Worm (Caenorhabditis elegans) whole organism, young adult: ENCODE measurements around the gene srg-65.
A peak's percentile ranks its signal among the peaks of the same experiment; 100 is the strongest.

Experiments
- F10E7.11 ChIP-seq: sonication (generic microtip); optimal IDR thresholded peaks from 2 replicates; lab custom pipeline; 2017; ENCODE audit warnings: mild to moderate bottlenecking, missing genetic modification characterization, moderate library complexity, missing compliant biosample characterization
- F37B4.10 ChIP-seq: fragments of 200-800 bp; sonication (Bioruptor generic); IDR thresholded peaks from 2 replicates; pipeline ENCODE4 v1.3.6; 2022; ENCODE audit warnings: missing genetic modification characterization, missing compliant biosample characterization
- F57A8.1 ChIP-seq: fragments of 200-800 bp; sonication (Bioruptor generic); optimal IDR thresholded peaks from 2 replicates; lab custom pipeline; 2018; ENCODE audit warnings: mild to moderate bottlenecking, missing genetic modification characterization, moderate library complexity, missing compliant biosample characterization
- K12H6.12 ChIP-seq: fragments of 200-800 bp; sonication (Bioruptor generic); optimal IDR thresholded peaks from 2 replicates; lab custom pipeline; 2018; ENCODE audit warnings: mild to moderate bottlenecking, missing genetic modification characterization, missing compliant biosample characterization
- Y53G8AR.9 ChIP-seq: fragments of 200-800 bp; sonication (Bioruptor generic); conservative IDR thresholded peaks from 2 replicates; pipeline ENCODE4 v1.3.6; 2022; ENCODE audit warnings: missing genetic modification reagents, missing genetic modification characterization, missing compliant biosample characterization
- ZK185.1 ChIP-seq: sonication (generic microtip); optimal IDR thresholded peaks from 2 replicates; lab custom pipeline; 2016; ENCODE audit warnings: mild to moderate bottlenecking, missing genetic modification characterization, missing compliant biosample characterization; ENCODE audit not compliant: poor library complexity, severe bottlenecking
- ama-1 ChIP-seq, 3 experiments: fragments of 150-350 bp in 1 of 3; sonication (generic microtip) in 2 of 3; optimal IDR thresholded peaks; 2 replicates each; lab custom pipeline; 2014 to 2018; ENCODE audit warnings: missing biosample characterization in 2 of 3, missing genetic modification characterization in 2 of 3, missing genetic modification reagents in 2 of 3
- aptf-2 ChIP-seq: fragments of 200-800 bp; sonication (Bioruptor generic); conservative IDR thresholded peaks from 2 replicates; pipeline ENCODE4 v1.3.6; 2022; ENCODE audit warnings: missing genetic modification reagents, missing genetic modification characterization, missing compliant biosample characterization
- cebp-2 ChIP-seq: fragments of 200-800 bp; sonication (Bioruptor generic); IDR thresholded peaks from 2 replicates; pipeline ENCODE4 v1.3.6; 2022; ENCODE audit warnings: missing genetic modification characterization, missing compliant biosample characterization
- ceh-79 ChIP-seq: sonication (generic microtip); optimal IDR thresholded peaks from 2 replicates; lab custom pipeline; 2017; ENCODE audit warnings: mild to moderate bottlenecking, missing genetic modification characterization, missing compliant biosample characterization
- efl-1 ChIP-seq: fragments of 150-350 bp; optimal IDR thresholded peaks from 2 replicates; lab custom pipeline; 2014; ENCODE audit warnings: missing biosample characterization, missing genetic modification reagents, missing genetic modification characterization
- ekl-4 ChIP-seq: fragments of 200-800 bp; sonication (Bioruptor generic); IDR thresholded peaks from 2 replicates; pipeline ENCODE4 v1.3.6; 2022; ENCODE audit warnings: missing genetic modification reagents, missing genetic modification characterization, missing compliant biosample characterization
- ets-4 ChIP-seq: fragments of 200-800 bp; sonication (Bioruptor generic); optimal IDR thresholded peaks from 2 replicates; lab custom pipeline; 2018; ENCODE audit warnings: mild to moderate bottlenecking, missing genetic modification characterization, missing compliant biosample characterization
- hsf-1 ChIP-seq: fragments of 200-800 bp; sonication (Bioruptor generic); IDR thresholded peaks from 2 replicates; pipeline ENCODE4 v1.3.6; 2022; ENCODE audit warnings: missing genetic modification reagents, missing genetic modification characterization, missing compliant biosample characterization
- lin-26 ChIP-seq: fragments of 200-800 bp; sonication (Bioruptor generic); IDR thresholded peaks from 2 replicates; pipeline ENCODE4 v1.3.6; 2022; ENCODE audit warnings: missing genetic modification reagents, missing genetic modification characterization, missing compliant biosample characterization
- lin-40 ChIP-seq: sonication (generic microtip); optimal IDR thresholded peaks from 2 replicates; lab custom pipeline; 2016; ENCODE audit warnings: missing genetic modification characterization, mild to moderate bottlenecking, missing compliant biosample characterization, missing genotype, missing genetic modification reagents
- lin-54 ChIP-seq: fragments of 200-800 bp; sonication (Bioruptor generic); optimal IDR thresholded peaks from 2 replicates; lab custom pipeline; 2018; ENCODE audit warnings: mild to moderate bottlenecking, missing genetic modification characterization, missing compliant biosample characterization
- lsl-1 ChIP-seq: fragments of 200-800 bp; sonication (Bioruptor generic); optimal IDR thresholded peaks from 2 replicates; lab custom pipeline; 2018; ENCODE audit warnings: mild to moderate bottlenecking, missing genetic modification characterization, moderate library complexity, missing compliant biosample characterization
- lsy-27 ChIP-seq: sonication (generic microtip); optimal IDR thresholded peaks from 2 replicates; lab custom pipeline; 2017; ENCODE audit warnings: missing genetic modification characterization, mild to moderate bottlenecking, missing compliant biosample characterization, antibody characterized with exemption, missing genotype, borderline replicate concordance; ENCODE audit not compliant: insufficient read depth
- mes-4 ChIP-seq: sonication (generic microtip); optimal IDR thresholded peaks from 2 replicates; lab custom pipeline; 2016; ENCODE audit warnings: missing genotype, missing genetic modification characterization, missing compliant biosample characterization
- nfya-1 ChIP-seq: sonication (generic microtip); optimal IDR thresholded peaks from 2 replicates; lab custom pipeline; 2017; ENCODE audit warnings: antibody characterized with exemption, missing compliant biosample characterization, missing genetic modification characterization, borderline replicate concordance; ENCODE audit not compliant: insufficient read depth
- nhr-120 ChIP-seq: fragments of 200-800 bp; sonication (Bioruptor generic); IDR thresholded peaks from 2 replicates; pipeline ENCODE4 v1.3.6; 2022; ENCODE audit warnings: missing genetic modification characterization, missing compliant biosample characterization
- nhr-80 ChIP-seq: sonication (generic microtip); optimal IDR thresholded peaks from 2 replicates; lab custom pipeline; 2016; ENCODE audit warnings: missing genetic modification characterization, missing compliant biosample characterization
- rcor-1 ChIP-seq: fragments of 200-800 bp; sonication (Bioruptor generic); IDR thresholded peaks from 2 replicates; pipeline ENCODE4 v1.3.6; 2022; ENCODE audit warnings: missing genetic modification reagents, missing genetic modification characterization, missing compliant biosample characterization
- rec-8 ChIP-seq, 2 experiments: sonication (generic microtip); optimal IDR thresholded peaks; 2 replicates each; lab custom pipeline; 2016; ENCODE audit warnings: mild to moderate bottlenecking in 2 of 2, missing genetic modification characterization in 2 of 2, missing genetic modification reagents in 2 of 2, missing genotype in 2 of 2, missing biosample characterization in 1 of 2, missing compliant biosample characterization in 1 of 2, moderate library complexity in 1 of 2
- snpc-1.3 ChIP-seq: sonication (generic microtip); optimal IDR thresholded peaks from 2 replicates; lab custom pipeline; 2017; ENCODE audit warnings: missing genetic modification characterization, mild to moderate bottlenecking, missing compliant biosample characterization, antibody characterized with exemption, moderate library complexity, missing genotype, missing genetic modification reagents; ENCODE audit not compliant: insufficient read depth
- tbp1 ChIP-seq: fragments of 200-800 bp; sonication (Bioruptor generic); optimal IDR thresholded peaks from 2 replicates; lab custom pipeline; 2018; ENCODE audit warnings: mild to moderate bottlenecking, missing genetic modification characterization, missing compliant biosample characterization
- unc-130 ChIP-seq: sonication (generic microtip); optimal IDR thresholded peaks from 2 replicates; lab custom pipeline; 2016; ENCODE audit warnings: missing genetic modification reagents, missing genetic modification characterization, missing compliant biosample characterization
- unc-62 ChIP-seq: fragments of 150-350 bp; optimal IDR thresholded peaks from 2 replicates; lab custom pipeline; 2014; ENCODE audit warnings: missing biosample characterization, missing genetic modification reagents, missing genetic modification characterization
- xnd-1 ChIP-seq: sonication (generic microtip); optimal IDR thresholded peaks from 2 replicates; lab custom pipeline; 2016; ENCODE audit warnings: missing genotype, missing genetic modification reagents, missing genetic modification characterization, missing compliant biosample characterization
- zfh-2 ChIP-seq: fragments of 200-800 bp; sonication (Bioruptor generic); conservative IDR thresholded peaks from 2 replicates; pipeline ENCODE4 v1.3.6; 2022; ENCODE audit warnings: missing genetic modification reagents, missing genetic modification characterization, missing compliant biosample characterization
- zim-3 ChIP-seq: sonication (generic microtip); optimal IDR thresholded peaks from 2 replicates; lab custom pipeline; 2017; ENCODE audit warnings: mild to moderate bottlenecking, missing genetic modification characterization, moderate library complexity, missing compliant biosample characterization
- ztf-18 ChIP-seq: sonication (generic microtip); optimal IDR thresholded peaks from 2 replicates; lab custom pipeline; 2016; ENCODE audit warnings: missing genotype, mild to moderate bottlenecking, missing genetic modification characterization, missing compliant biosample characterization
- ztf-3 ChIP-seq: fragments of 200-800 bp; sonication (Bioruptor generic); optimal IDR thresholded peaks from 2 replicates; lab custom pipeline; 2018; ENCODE audit warnings: mild to moderate bottlenecking, missing genetic modification characterization, missing compliant biosample characterization

Gene srg-65

DNA sequence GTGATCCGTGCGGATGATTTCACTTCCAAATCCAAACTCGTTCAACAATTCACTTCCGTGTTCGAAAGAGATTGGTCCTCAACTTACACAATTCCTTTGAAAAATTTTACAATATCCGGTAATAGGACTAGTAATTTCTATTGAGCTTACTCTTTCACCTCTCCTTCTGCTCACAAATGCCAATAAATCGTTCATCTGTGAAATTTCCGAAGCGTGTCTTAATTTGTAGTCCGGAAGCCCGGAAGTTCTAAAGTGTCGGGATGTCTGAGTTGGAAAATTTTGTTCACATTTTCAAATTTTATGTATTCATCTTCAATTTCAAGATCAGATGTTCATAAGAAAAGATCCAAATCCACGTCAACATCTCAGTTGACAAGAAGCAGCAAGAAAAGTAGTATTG, 8.7 kb upstream of the srg-65 start, which contains the start of gene T05C3.2:
Gene T05C3.2, plus strand, starts transcription at position 301 of the 400 bp plus-strand sequence.
- TF ChIP-seq nhr-80 (no peak), F10E7.11 (tag; lab: Kevin White, UChicago) (no peak), unc-130 (GFP tag; lab: Kevin White, UChicago) (no peak), rcor-1 (GFP tag; lab: Robert Waterston, UW) (no peak), K12H6.12 (tag; lab: Kevin White, UChicago) (no peak), lsy-27 (no peak), cebp-2 (GFP tag; lab: Robert Waterston, UW) (no peak), rec-8 (tag; optimal IDR thresholded peaks at IDR 0.05; lab: Kevin White, UChicago) (no peak), tbp1 (GFP tag; lab: Kevin White, UChicago) (no peak), ZK185.1 (tag; lab: Kevin White, UChicago) (no peak)

DNA sequence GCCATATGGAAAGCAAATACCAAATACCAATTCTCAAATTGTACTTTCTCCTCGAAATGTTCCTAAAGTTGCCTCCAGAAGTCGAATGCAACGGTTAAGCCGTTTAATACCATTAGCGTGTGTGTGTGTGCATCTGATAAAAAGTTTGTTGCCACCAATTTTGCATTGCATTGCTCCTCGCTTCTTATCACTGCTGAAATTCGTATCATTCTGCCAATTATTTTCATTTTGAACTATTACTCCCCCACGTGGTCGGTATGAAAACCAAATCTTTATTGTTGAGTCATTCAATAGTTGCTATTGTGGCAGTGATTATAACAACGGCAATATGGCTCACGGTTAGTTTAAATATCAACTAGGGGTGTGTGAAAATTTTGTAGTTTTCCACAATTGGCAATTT, 5.4 kb upstream of the srg-65 start, which contains the start of gene T05C3.6:
Gene T05C3.6, plus strand, starts transcription at position 241 of the 400 bp plus-strand sequence.
- TF ChIP-seq F37B4.10 (GFP tag; lab: Robert Waterston, UW): no peak
- TF ChIP-seq nhr-80: peak; percentile 88

DNA sequence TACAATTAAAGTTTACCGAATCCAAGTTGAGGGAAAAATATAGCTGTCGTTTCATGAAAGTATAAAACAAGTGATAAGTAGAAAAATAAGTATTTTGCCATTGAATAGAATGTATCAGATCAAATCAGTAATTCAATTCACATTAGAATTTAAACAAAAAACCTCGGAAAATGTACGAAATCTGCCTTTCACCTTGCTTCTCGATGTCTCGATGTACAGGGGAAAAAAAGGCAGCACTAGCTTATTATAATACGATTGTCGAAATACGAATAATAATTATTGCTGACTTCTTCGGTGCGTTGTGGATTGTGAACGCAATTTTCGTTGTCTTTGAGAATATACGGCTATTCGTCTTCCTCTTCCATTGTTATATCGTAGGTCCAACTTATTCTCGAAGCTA, 4.0 kb upstream of the srg-65 start, which contains the start of gene grl-18:
Gene grl-18, minus strand, starts transcription at position 101 of the 400 bp plus-strand sequence.
- TF ChIP-seq aptf-2 (GFP tag; lab: Robert Waterston, UW) (no peak), nhr-120 (GFP tag; lab: Robert Waterston, UW) (no peak), xnd-1 (tag; lab: Kevin White, UChicago) (no peak), rec-8 (tag; optimal IDR thresholded peaks at IDR 0.05; lab: Kevin White, UChicago) (no peak), snpc-1.3 (no peak), efl-1 (no peak), ets-4 (GFP tag; lab: Kevin White, UChicago) (no peak), ceh-79 (tag; lab: Kevin White, UChicago) (no peak), F57A8.1 (GFP tag; lab: Kevin White, UChicago) (no peak), zfh-2 (GFP tag; lab: Robert Waterston, UW) (no peak), lin-26 (GFP tag; lab: Robert Waterston, UW) (no peak), zim-3 (tag; lab: Kevin White, UChicago) (no peak), ztf-18 (no peak), Y53G8AR.9 (GFP tag; lab: Robert Waterston, UW) (no peak), ekl-4 (GFP tag; lab: Robert Waterston, UW) (no peak)

DNA sequence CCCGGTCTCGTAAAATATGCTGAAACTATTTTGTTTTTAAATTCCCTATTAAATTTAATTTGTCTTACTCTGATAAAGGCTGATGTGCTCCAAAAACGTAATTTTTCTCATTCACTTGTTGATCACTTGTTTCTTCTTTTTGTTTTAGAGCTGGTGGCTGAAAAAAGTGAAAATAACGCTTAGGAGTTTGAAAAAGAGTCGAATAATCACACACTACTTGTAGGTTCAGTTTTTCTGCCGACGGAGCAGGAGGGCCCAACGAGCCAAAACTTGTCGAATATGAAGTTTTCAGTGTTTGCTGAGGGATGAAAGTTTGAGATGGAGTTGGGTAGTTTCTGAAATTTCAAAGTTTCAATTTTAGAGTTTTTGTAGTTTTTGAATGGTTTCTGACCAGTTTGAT, 2.4 kb upstream of the srg-65 start:
- TF ChIP-seq lin-40 (tag; lab: Kevin White, UChicago) (no peak), unc-62 (GFP tag; lab: Kevin White, UChicago) (no peak), hsf-1 (GFP tag; lab: Robert Waterston, UW) (no peak), lsl-1 (no peak), lin-54 (no peak), ama-1 (optimal IDR thresholded peaks at IDR 0.05; lab: Kevin White, UChicago) (no peak), ama-1 (GFP tag; optimal IDR thresholded peaks at IDR 0.05; lab: Kevin White, UChicago) (no peak), nfya-1 (tag; lab: Kevin White, UChicago) (no peak), ceh-79 (tag; lab: Kevin White, UChicago) (no peak), ztf-3 (no peak), ZK185.1 (tag; lab: Kevin White, UChicago) (no peak), mes-4 (tag; lab: Kevin White, UChicago) (no peak)
